Worm (Caenorhabditis elegans): ENCODE results near the gene evl-20.
A peak's percentile ranks its signal among the peaks of the same experiment; 100 is the strongest.

The evl-20 gene

DNA sequence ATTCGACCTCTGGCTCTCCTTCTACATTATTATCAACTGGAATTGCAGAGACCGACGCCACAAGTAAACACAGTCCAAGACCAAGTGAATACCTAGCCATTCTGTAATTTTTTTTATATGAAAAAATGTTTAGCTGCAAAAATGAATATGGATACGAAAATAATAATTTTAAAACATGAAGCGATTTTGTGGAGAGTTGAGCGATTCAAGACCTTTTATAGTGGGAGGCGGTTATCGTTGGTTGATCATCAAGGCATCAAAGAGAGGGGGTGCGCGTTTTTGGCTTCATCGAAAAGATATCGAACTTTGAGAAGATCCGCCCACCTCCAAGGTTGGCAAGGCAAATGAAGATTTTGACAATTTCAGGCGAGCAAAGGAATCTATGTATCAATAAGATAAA is 2.6 kb downstream of the evl-20 start, which contains the start of gene cut-3:
Gene cut-3 (minus strand): TSS at position 101 of the 400 bp plus-strand sequence.
- no peak for TF ChIP-seq W03F9.2 (tag; optimal IDR thresholded peaks at IDR 0.05)
- no peak for TF ChIP-seq him-1 (tag; optimal IDR thresholded peaks at IDR 0.05)
- TF ChIP-seq dao-5 (tag; optimal IDR thresholded peaks at IDR 0.05): no peak

DNA sequence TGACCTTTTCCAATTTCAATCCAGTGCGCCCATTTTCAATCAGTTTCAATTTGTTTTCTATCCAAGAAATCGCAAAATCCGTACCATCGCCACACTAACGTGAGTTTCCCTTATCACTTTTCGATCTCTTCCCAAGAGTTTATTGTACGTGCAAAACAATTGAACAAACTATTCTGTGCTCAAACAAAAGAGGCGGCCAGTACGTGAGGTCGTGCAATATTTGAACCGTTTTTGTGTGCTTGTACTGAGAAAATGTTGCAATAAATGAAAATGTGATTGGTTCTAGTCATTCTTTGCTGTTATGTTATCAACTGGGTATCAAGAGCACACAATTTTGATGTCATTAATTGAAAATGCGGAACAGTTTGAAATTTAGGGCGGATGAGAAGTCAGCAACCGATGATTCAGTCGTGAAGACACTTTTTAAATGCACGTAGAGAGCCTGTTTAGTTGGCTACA is 5.6 kb downstream of the evl-20 start, which contains the start of gene F22B5.4:
Gene F22B5.4 (plus strand): TSS at position 51 of the 459 bp plus-strand sequence.
- TF ChIP-seq dao-5 (tag; optimal IDR thresholded peaks at IDR 0.05): no peak
- TF ChIP-seq W03F9.2 (tag; optimal IDR thresholded peaks at IDR 0.05): no peak
- TF ChIP-seq him-1 (tag; optimal IDR thresholded peaks at IDR 0.05): no peak

ce11 chrII:8450750-8451149 is 6.6 kb downstream of the evl-20 start:
- TF ChIP-seq W03F9.2 (tag; optimal IDR thresholded peaks at IDR 0.05): no peak
- no peak for TF ChIP-seq dao-5 (tag; optimal IDR thresholded peaks at IDR 0.05)
- TF ChIP-seq him-1 (tag; optimal IDR thresholded peaks at IDR 0.05): no peak

DNA sequence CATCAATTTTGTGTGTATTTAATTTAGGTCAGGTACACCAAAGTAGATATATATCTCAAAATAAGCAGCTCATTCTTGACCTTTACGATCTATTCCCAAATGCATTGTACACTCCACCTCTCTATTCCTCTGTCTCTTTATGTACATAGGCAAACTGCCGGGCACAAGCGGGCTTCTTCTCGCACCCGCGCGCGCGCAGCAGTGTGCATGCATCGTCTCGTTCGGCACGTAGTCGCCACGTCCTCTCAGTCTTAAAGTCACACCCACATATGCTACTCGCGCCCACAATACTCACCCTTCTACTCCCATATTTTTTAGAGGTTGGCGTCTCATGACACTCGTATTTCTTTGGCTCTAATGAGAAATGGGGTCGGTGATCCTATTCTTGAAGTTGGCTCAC is 7.3 kb downstream of the evl-20 start:
- no peak for TF ChIP-seq W03F9.2 (tag; optimal IDR thresholded peaks at IDR 0.05)

DNA sequence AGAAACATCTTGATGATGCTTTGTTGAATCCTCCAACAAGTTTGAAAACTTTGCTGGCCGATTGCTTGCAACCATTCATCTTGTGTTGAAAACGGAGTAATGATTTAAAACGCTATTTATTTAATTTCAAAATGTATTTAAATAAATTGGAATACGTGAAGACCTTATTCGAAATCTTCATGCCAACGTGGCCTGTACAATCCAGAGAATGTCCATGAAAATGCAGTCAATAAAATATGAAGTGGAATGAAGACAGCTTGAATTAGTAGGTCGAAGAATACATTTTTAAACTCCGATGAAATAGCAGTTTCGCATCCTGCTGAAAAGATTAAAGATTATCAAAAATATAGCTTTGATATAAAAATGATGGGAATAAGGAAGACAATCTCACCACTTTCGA is 10.4 kb downstream of the evl-20 start, which contains the start of gene F22B5.5:
Gene F22B5.5 (minus strand): TSS at position 101 of the 400 bp plus-strand sequence.
- TF ChIP-seq dao-5 (tag; optimal IDR thresholded peaks at IDR 0.05) (no peak), W03F9.2 (tag; optimal IDR thresholded peaks at IDR 0.05) (no peak), him-1 (tag; optimal IDR thresholded peaks at IDR 0.05) (no peak)

- no peak for TF ChIP-seq dao-5 (tag; optimal IDR thresholded peaks at IDR 0.05)
- no peak for TF ChIP-seq him-1 (tag; optimal IDR thresholded peaks at IDR 0.05)
- TF ChIP-seq W03F9.2 (tag; optimal IDR thresholded peaks at IDR 0.05): no peak
Measured at ce11 chrII:8456094-8456493, 12.0 kb downstream of the evl-20 start, which contains the start of gene F22B5.6. Gene F22B5.6, minus strand, starts transcription at chrII:8456194.

DNA sequence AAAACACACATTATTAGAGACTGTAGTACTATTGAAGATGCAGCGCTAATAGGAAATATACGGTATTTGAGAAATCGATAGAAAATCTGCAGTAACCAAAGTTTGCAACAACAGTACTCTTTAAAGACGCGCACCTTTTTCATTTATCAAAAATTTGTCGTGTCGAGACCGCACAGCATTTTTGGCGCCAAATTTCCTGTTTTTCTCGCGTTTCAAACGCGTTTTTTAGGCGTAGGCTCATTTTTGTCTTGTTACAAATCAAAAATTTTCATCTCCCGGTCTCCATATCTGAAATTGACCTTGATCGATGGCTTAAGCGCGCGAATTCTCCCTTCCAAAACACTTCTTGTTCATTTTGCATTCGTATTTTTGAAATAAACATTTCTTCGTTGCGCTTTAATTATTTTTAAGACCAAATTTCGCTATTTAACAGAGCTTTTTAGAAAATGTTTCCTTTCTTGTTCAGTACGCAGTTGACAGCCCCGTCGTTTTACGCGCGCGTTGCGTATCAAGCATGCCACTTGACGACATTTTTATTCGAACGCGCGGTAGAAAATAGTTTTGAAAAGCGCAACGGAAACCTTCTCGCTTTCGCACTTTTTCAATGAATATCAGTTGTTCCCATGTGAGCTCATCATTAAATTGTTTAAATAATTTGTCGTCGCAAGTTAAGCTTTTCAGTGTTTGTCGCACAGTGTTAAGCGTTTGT is 12.7 kb downstream of the evl-20 start:
- TF ChIP-seq W03F9.2 (tag; optimal IDR thresholded peaks at IDR 0.05) (no peak), him-1 (tag; optimal IDR thresholded peaks at IDR 0.05) (no peak), dao-5 (tag; optimal IDR thresholded peaks at IDR 0.05) (no peak)

ce11 chrII:8457438-8457837 is 13.3 kb downstream of the evl-20 start, which contains the start of gene zyg-9:
Gene zyg-9, plus strand, starts transcription at chrII:8457818.
- TF ChIP-seq W03F9.2 (tag; optimal IDR thresholded peaks at IDR 0.05): no peak
- TF ChIP-seq him-1 (tag; optimal IDR thresholded peaks at IDR 0.05): no peak
- no peak for TF ChIP-seq dao-5 (tag; optimal IDR thresholded peaks at IDR 0.05)

- peak; percentile 48 for TF ChIP-seq W03F9.2 (tag; optimal IDR thresholded peaks at IDR 0.05)
- no peak for TF ChIP-seq him-1 (tag; optimal IDR thresholded peaks at IDR 0.05)
Measured at ce11 chrII:8464448-8464898, 20.4 kb downstream of the evl-20 start, which contains the start of gene fars-3. Gene fars-3, plus strand, starts transcription at chrII:8464848.

DNA sequence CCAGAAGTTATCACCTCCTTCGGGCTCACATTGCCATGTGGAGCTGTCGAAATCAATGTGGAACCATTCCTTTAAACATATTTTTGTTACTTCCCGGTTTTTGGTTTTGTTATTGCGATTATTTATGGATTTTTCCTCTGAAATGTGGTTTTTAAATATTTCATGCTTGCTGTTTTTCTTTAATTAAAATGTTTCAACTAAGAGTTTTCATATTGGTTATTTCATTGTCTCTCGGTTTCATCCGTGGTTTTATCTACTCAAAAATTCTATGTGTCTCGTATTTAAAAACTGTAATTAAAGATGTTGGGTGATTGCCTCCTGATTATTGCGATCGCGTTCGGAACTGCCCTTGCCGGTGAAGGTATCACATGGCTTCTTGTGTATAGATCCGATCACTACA is 22.8 kb downstream of the evl-20 start, which contains the start of gene F22B5.10:
Gene F22B5.10 (plus strand): TSS at position 301 of the 400 bp plus-strand sequence.
- no peak for TF ChIP-seq W03F9.2 (tag; optimal IDR thresholded peaks at IDR 0.05)
- no peak for TF ChIP-seq him-1 (tag; optimal IDR thresholded peaks at IDR 0.05)

DNA sequence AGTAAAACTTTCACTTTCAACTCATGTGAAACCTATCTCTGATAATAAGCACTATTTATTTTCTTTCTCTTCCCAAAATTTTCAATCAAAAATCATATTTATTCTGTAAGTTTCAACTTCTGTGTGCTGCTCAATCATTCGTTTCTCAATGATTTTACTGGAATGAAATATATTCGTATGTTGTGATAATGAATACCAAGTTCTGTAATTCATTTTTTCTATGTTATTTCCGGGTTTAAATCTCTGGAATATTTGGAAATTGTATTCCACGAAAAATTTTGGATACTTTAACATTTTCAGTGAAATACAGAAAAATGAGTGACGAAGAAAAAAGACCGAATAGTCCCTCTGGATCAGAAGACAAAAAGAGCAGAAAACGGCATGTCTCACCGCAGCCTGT is 23.7 kb downstream of the evl-20 start, which contains the start of gene M05D6.2:
Gene M05D6.2 (plus strand): TSS at position 301 of the 400 bp plus-strand sequence.
- no peak for TF ChIP-seq W03F9.2 (tag; optimal IDR thresholded peaks at IDR 0.05)
- no peak for TF ChIP-seq dao-5 (tag; optimal IDR thresholded peaks at IDR 0.05)
- no peak for TF ChIP-seq him-1 (tag; optimal IDR thresholded peaks at IDR 0.05)

DNA sequence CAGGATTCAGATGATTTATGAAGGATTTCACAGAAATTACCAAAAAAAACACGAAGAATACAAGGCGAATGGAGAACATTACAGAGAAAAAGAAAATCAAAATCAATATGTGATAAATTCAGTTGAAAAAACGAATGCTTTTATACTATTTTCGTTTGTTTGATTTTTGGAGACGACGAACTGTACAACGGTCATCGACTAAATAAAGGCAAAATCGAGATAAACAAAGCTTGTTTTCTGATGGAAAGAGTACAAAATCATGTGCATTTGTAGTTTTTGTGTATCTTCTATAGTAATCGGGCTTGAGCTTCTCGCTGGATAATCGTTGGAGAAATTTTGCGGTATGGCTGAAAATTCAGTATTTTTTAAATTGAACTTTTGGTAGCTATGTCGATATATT is 27.0 kb downstream of the evl-20 start, which contains the start of gene M05D6.8:
Gene M05D6.8 (minus strand): TSS at position 101 of the 400 bp plus-strand sequence.
- TF ChIP-seq dao-5 (tag; optimal IDR thresholded peaks at IDR 0.05) (no peak), him-1 (tag; optimal IDR thresholded peaks at IDR 0.05) (no peak), W03F9.2 (tag; optimal IDR thresholded peaks at IDR 0.05) (no peak)

- TF ChIP-seq dao-5 (tag; optimal IDR thresholded peaks at IDR 0.05) (no peak), W03F9.2 (tag; optimal IDR thresholded peaks at IDR 0.05) (no peak), him-1 (tag; optimal IDR thresholded peaks at IDR 0.05) (no peak)
Measured at ce11 chrII:8472916-8473315, 28.8 kb downstream of the evl-20 start.

- TF ChIP-seq him-1 (tag; optimal IDR thresholded peaks at IDR 0.05) (no peak), W03F9.2 (tag; optimal IDR thresholded peaks at IDR 0.05) (no peak), dao-5 (tag; optimal IDR thresholded peaks at IDR 0.05) (no peak)
Measured at ce11 chrII:8475306-8475822, 31.3 kb downstream of the evl-20 start, which contains the start of the genes M05D6.1 and M05D6.3. Gene M05D6.1, minus strand, starts transcription at chrII:8475406. Gene M05D6.3, plus strand, starts transcription at chrII:8475772.
